Worm (Caenorhabditis elegans): ENCODE results near the gene Y53G8AR.5.
A peak's percentile ranks its signal among the peaks of the same experiment; 100 is the strongest.

Y53G8AR.5 gene

ce11 chrIII:3249038-3249420, 48.2 kb upstream of the Y53G8AR.5 start (continued):
- peak; percentile 86 for TF ChIP-seq pha-4 (GFP tag; IDR thresholded peaks at IDR 0.05)
- no peak for TF ChIP-seq pha-4 (tag; optimal IDR thresholded peaks at IDR 0.05)
- TF ChIP-seq zfp-2 (tag; optimal IDR thresholded peaks at IDR 0.05): peak; percentile 3
- TF ChIP-seq nhr-28 (tag; optimal IDR thresholded peaks at IDR 0.05): no peak
- no peak for TF ChIP-seq mxl-3 (GFP tag; optimal IDR thresholded peaks at IDR 0.05)
- peak; percentile 93 for TF ChIP-seq lim-7 (GFP tag; IDR thresholded peaks at IDR 0.05)
- no peak for TF ChIP-seq rbr-2 (tag; optimal IDR thresholded peaks at IDR 0.05)
- peak; percentile 14; the same call in 1 of the 2 replicates for TF ChIP-seq lin-1 (GFP tag; IDR thresholded peaks at IDR 0.05)
- no peak for TF ChIP-seq ceh-32 (tag; optimal IDR thresholded peaks at IDR 0.05; ENCODE audit: poor library complexity)
- peak; percentile 16 for TF ChIP-seq sdz-12 (GFP tag; optimal IDR thresholded peaks at IDR 0.05)
- peak; percentile 25 to 74 for TF ChIP-seq daf-16 (GFP tag; optimal IDR thresholded peaks at IDR 0.05)
- TF ChIP-seq daf-16 (tag; optimal IDR thresholded peaks at IDR 0.05): peak; percentile 46
- no peak; the same call in 1 of the 2 replicates for TF ChIP-seq mxl-2 (GFP tag; conservative IDR thresholded peaks at IDR 0.05)
- TF ChIP-seq T20F7.1 (GFP tag; optimal IDR thresholded peaks at IDR 0.05): no peak
- peak; percentile 83 for TF ChIP-seq madf-9 (GFP tag; conservative IDR thresholded peaks at IDR 0.05)
- TF ChIP-seq Y48G9A.11 (GFP tag; IDR thresholded peaks at IDR 0.05): no peak
- TF ChIP-seq dmd-6 (GFP tag; IDR thresholded peaks at IDR 0.05): peak; percentile 53
- TF ChIP-seq dmd-9 (GFP tag; IDR thresholded peaks at IDR 0.05): 0 out of 2 replicates have a peak, but pooled peaks have one; percentile 19
- TF ChIP-seq lsy-2 (tag; optimal IDR thresholded peaks at IDR 0.05): no peak
- no peak for TF ChIP-seq attf-4 (tag; optimal IDR thresholded peaks at IDR 0.05)
- TF ChIP-seq ZK546.5 (tag; optimal IDR thresholded peaks at IDR 0.05): no peak
- no peak for TF ChIP-seq unc-130 (GFP tag; optimal IDR thresholded peaks at IDR 0.05)
- no peak for TF ChIP-seq nhr-42 (GFP tag; IDR thresholded peaks at IDR 0.05)
- no peak for TF ChIP-seq zip-11 (GFP tag; IDR thresholded peaks at IDR 0.05)

- TF ChIP-seq snpc-4 (tag; optimal IDR thresholded peaks at IDR 0.05) (no peak), aha-1 (tag) (peak; percentile 66)
Measured at ce11 chrIII:3250596-3251112, 46.6 kb upstream of the Y53G8AR.5 start, which contains the start of gene Y53G8AL.4. Y53G8AL.4 (minus strand) TSS chrIII:3250646.

- TF ChIP-seq egl-43 (GFP tag; IDR thresholded peaks at IDR 0.05) (no peak), nhr-77 (tag; optimal IDR thresholded peaks at IDR 0.05) (no peak), nhr-102 (tag; optimal IDR thresholded peaks at IDR 0.05) (no peak), cey-2 (tag; optimal IDR thresholded peaks at IDR 0.05; ENCODE audit: borderline replicate concordance, insufficient read depth) (no peak), nhr-237 (tag; optimal IDR thresholded peaks at IDR 0.05) (no peak), madf-5 (GFP tag; IDR thresholded peaks at IDR 0.05) (no peak), dve-1 (tag; optimal IDR thresholded peaks at IDR 0.05; ENCODE audit: insufficient read depth) (no peak), egl-27 (tag; optimal IDR thresholded peaks at IDR 0.05) (no peak), snpc-4 (tag; optimal IDR thresholded peaks at IDR 0.05) (no peak), mxl-3 (GFP tag; optimal IDR thresholded peaks at IDR 0.05) (no peak), saeg-2 (GFP tag; IDR thresholded peaks at IDR 0.05) (no peak), php-3 (GFP tag; IDR thresholded peaks at IDR 0.05) (no peak), F26F4.8 (GFP tag; conservative IDR thresholded peaks at IDR 0.05) (no peak), mep-1 (tag; optimal IDR thresholded peaks at IDR 0.05) (no peak), tag-97 (GFP tag; IDR thresholded peaks at IDR 0.05) (no peak), Y105C5A.15 (GFP tag; IDR thresholded peaks at IDR 0.05) (no peak)
Measured at ce11 chrIII:3253043-3253442, 44.2 kb upstream of the Y53G8AR.5 start, which contains the start of gene Y53G8AL.3. Y53G8AL.3 (minus strand) TSS chrIII:3253143.

Measured in whole organism, L4 larva.